Fruit fly (Drosophila melanogaster) whole organism, wandering third instar larva: ENCODE measurements around the gene CG16890.

Experiments used
- Abd-B ChIP-seq: fragments of >200 bp; optimal IDR thresholded peaks from 2 replicates; lab custom pipeline; 2017; ENCODE audit warnings: missing biosample characterization, missing genetic modification characterization
- HLH106 ChIP-seq: fragments of 200-800 bp; optimal IDR thresholded peaks from 3 replicates; lab custom pipeline; 2019; ENCODE audit warnings: missing biosample characterization, mild to moderate bottlenecking, missing genetic modification characterization, moderate library complexity
- Hr83 ChIP-seq: fragments of 200-300 bp; sonication (Bioruptor generic); optimal IDR thresholded peaks from 2 replicates; lab custom pipeline; 2016; ENCODE audit warnings: missing biosample characterization, mild to moderate bottlenecking, missing genetic modification characterization, moderate library complexity; ENCODE audit not compliant: poor library complexity, severe bottlenecking
- Myc ChIP-seq: fragments of >200 bp; optimal IDR thresholded peaks from 2 replicates; lab custom pipeline; 2017
- OdsH ChIP-seq: fragments of 200-800 bp; sonication (Bioruptor generic); optimal IDR thresholded peaks from 2 replicates; lab custom pipeline; 2016; ENCODE audit warnings: missing biosample characterization, mild to moderate bottlenecking, missing genetic modification characterization
- Rel ChIP-seq, 2 experiments: fragments of 200-800 bp; sonication (Bioruptor generic) in 1 of 2; optimal IDR thresholded peaks; 2 replicates in 1 of 2; 3 replicates in 1 of 2; lab custom pipeline; 2016 to 2019; ENCODE audit warnings: mild to moderate bottlenecking in 2 of 2, missing biosample characterization in 2 of 2, missing genetic modification characterization in 2 of 2, moderate library complexity in 1 of 2
- br ChIP-seq: fragments of 200-800 bp; sonication (Bioruptor generic); optimal IDR thresholded peaks from 2 replicates; lab custom pipeline; 2016; ENCODE audit warnings: missing biosample characterization, missing genetic modification characterization
- h ChIP-seq: fragments of 200-800 bp; sonication (Bioruptor generic); optimal IDR thresholded peaks from 3 replicates; lab custom pipeline; 2016; ENCODE audit warnings: missing biosample characterization, mild to moderate bottlenecking, missing genetic modification characterization
- jim ChIP-seq: fragments of 175-275, 200-325 bp; sonication (Bioruptor generic); optimal IDR thresholded peaks from 2 replicates; lab custom pipeline; 2016; ENCODE audit warnings: missing biosample characterization, mild to moderate bottlenecking, missing genetic modification characterization
- lola ChIP-seq: fragments of >200 bp; optimal IDR thresholded peaks from 2 replicates; lab custom pipeline; 2017; ENCODE audit warnings: missing biosample characterization, missing genetic modification characterization
- pan ChIP-seq: fragments of >200 bp; optimal IDR thresholded peaks from 2 replicates; lab custom pipeline; 2017
- psq ChIP-seq: fragments of 200-800 bp; sonication (Bioruptor generic); optimal IDR thresholded peaks from 3 replicates; lab custom pipeline; 2017; ENCODE audit warnings: missing biosample characterization, mild to moderate bottlenecking, missing genetic modification characterization, moderate library complexity
- tai ChIP-seq: sonication (Bioruptor generic); optimal IDR thresholded peaks from 2 replicates; lab custom pipeline; 2016; ENCODE audit warnings: missing biosample characterization, missing genetic modification characterization
- usp ChIP-seq: fragments of >200 bp; optimal IDR thresholded peaks from 2 replicates; lab custom pipeline; 2017; ENCODE audit warnings: missing biosample characterization, missing genetic modification characterization

DNA sequence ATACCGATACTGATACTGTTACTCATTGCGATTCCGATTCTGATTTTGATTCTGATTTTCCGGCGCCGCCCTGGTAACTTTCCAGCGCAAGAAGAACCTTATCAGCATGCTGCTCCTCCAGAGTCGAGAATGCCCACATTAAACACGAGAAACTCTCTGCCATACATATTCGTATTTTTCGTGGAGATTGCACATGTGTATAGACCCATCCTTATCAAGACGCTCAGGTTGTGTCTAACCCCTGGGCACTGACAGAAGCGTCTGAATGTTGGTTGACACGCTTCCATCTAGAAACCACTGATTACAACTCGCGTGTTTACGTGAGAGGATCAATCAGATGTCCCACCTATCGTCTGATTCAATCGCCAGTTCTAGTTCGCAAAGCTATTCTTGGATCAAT is 21.0 kb upstream of the CG16890 start:
- no peak for TF ChIP-seq Abd-B (GFP tag; lab: Kevin White, UChicago)
- no peak for TF ChIP-seq Myc
- no peak for TF ChIP-seq br (GFP tag; lab: Kevin White, UChicago)
- no peak for TF ChIP-seq pan (lab: Kevin White, UChicago)
- no peak for TF ChIP-seq Hr83 (GFP tag; lab: Kevin White, UChicago)
- no peak for TF ChIP-seq Rel (GFP tag; optimal IDR thresholded peaks at IDR 0.05; lab: Kevin White, UChicago)
- TF ChIP-seq Rel (tag; optimal IDR thresholded peaks at IDR 0.05; lab: Kevin White, UChicago), result no peak
- TF ChIP-seq jim (GFP tag; lab: Kevin White, UChicago), result no peak
- no peak for TF ChIP-seq psq (GFP tag; lab: Kevin White, UChicago)
- no peak for TF ChIP-seq h (GFP tag; lab: Kevin White, UChicago)
- TF ChIP-seq lola (GFP tag; lab: Kevin White, UChicago), result no peak
- TF ChIP-seq tai (GFP tag; lab: Kevin White, UChicago), result no peak
- TF ChIP-seq usp, result no peak
- no peak for TF ChIP-seq HLH106 (tag; lab: Kevin White, UChicago)
- no peak for TF ChIP-seq OdsH
